Worm (Caenorhabditis elegans) whole organism, L3 larva: ENCODE measurements around the gene W03A5.1.

Experiments
- ZK546.5 ChIP-seq: sonication (generic microtip); optimal IDR thresholded peaks from 2 replicates; lab custom pipeline; 2017; ENCODE audit warnings: missing biosample characterization, missing genetic modification characterization
- aly-2 ChIP-seq: fragments of 150-350 bp; optimal IDR thresholded peaks from 2 replicates; lab custom pipeline; 2014; ENCODE audit warnings: missing biosample characterization, missing genetic modification characterization
- ama-1 ChIP-seq: fragments of 150-350 bp; optimal IDR thresholded peaks from 2 replicates; lab custom pipeline; 2018
- daf-12 ChIP-seq: fragments of 150-350 bp; optimal IDR thresholded peaks from 2 replicates; lab custom pipeline; 2014; ENCODE audit warnings: missing biosample characterization, missing genetic modification reagents, missing genetic modification characterization
- elt-1 ChIP-seq: fragments of 150-350 bp; optimal IDR thresholded peaks from 2 replicates; lab custom pipeline; 2014; ENCODE audit warnings: missing biosample characterization, missing genetic modification characterization
- fkh-10 ChIP-seq: sonication (generic microtip); optimal IDR thresholded peaks from 2 replicates; lab custom pipeline; 2017; ENCODE audit warnings: missing biosample characterization, missing genetic modification reagents, missing genetic modification characterization
- lin-39 ChIP-seq: fragments of 150-350 bp; optimal IDR thresholded peaks from 2 replicates; lab custom pipeline; 2018; ENCODE audit warnings: missing biosample characterization, missing genetic modification reagents, missing genetic modification characterization
- nhr-12 ChIP-seq: fragments of 150-350 bp; optimal IDR thresholded peaks from 2 replicates; lab custom pipeline; 2014; ENCODE audit warnings: missing biosample characterization, missing genetic modification characterization
- nhr-237 ChIP-seq: fragments of 150-350 bp; optimal IDR thresholded peaks from 2 replicates; lab custom pipeline; 2014; ENCODE audit warnings: missing biosample characterization, missing genetic modification characterization
- nhr-25 ChIP-seq: sonication (generic microtip); optimal IDR thresholded peaks from 2 replicates; lab custom pipeline; 2017; ENCODE audit warnings: missing biosample characterization, missing genetic modification characterization
- pha-4 ChIP-seq: fragments of 150-350 bp; optimal IDR thresholded peaks from 2 replicates; lab custom pipeline; 2014; ENCODE audit warnings: missing biosample characterization, missing genetic modification reagents, missing genetic modification characterization
- pqm-1 ChIP-seq: fragments of 150-350 bp; optimal IDR thresholded peaks from 2 replicates; lab custom pipeline; 2017; ENCODE audit warnings: missing biosample characterization, missing genetic modification characterization, inconsistent platforms
- snpc-4 ChIP-seq: fragments of 150-350 bp; optimal IDR thresholded peaks from 2 replicates; lab custom pipeline; 2014; ENCODE audit warnings: missing biosample characterization, missing genetic modification characterization

ce11 chrIII:5407588-5407987 lies at the start of gene W03A5.1:
- TF ChIP-seq pqm-1 (tag; lab: Kevin White, UChicago) (no peak), lin-39 (tag; lab: Kevin White, UChicago) (no peak), fkh-10 (GFP tag; lab: Kevin White, UChicago) (no peak), aly-2 (no peak), snpc-4 (tag; lab: Kevin White, UChicago) (no peak), elt-1 (tag; lab: Kevin White, UChicago) (no peak), nhr-237 (tag; lab: Kevin White, UChicago) (no peak), ZK546.5 (tag; lab: Kevin White, UChicago) (no peak), pha-4 (tag; lab: Kevin White, UChicago) (no peak), ama-1 (lab: Kevin White, UChicago) (no peak), nhr-12 (tag; lab: Kevin White, UChicago) (no peak), nhr-25 (no peak), daf-12 (no peak)
